Fruit fly (Drosophila melanogaster): ENCODE measurements around the gene CG31789.

Gene CG31789

dm6 chr2L:18584617-18585016, 21.1 kb upstream of the CG31789 start (continued):
- TF ChIP-seq pnt (GFP tag; optimal IDR thresholded peaks at IDR 0.05) (no peak), HLH4C (GFP tag; IDR thresholded peaks at IDR 0.05; ENCODE audit: partially characterized antibody) (no peak), CTCF (GFP tag; optimal IDR thresholded peaks at IDR 0.05) (no peak), Dip2 (GFP tag; IDR thresholded peaks at IDR 0.05) (no peak), sob (GFP tag; IDR thresholded peaks at IDR 0.05) (peak; percentile 15; the same call in 1 of the 2 replicates), CG1233 (GFP tag; optimal IDR thresholded peaks at IDR 0.05) (peak; percentile 4), CG2875 (GFP tag; optimal IDR thresholded peaks at IDR 0.05) (no peak), gce (GFP tag; IDR thresholded peaks at IDR 0.05) (no peak), CG9876 (GFP tag; optimal IDR thresholded peaks at IDR 0.05) (no peak), prd (optimal IDR thresholded peaks at IDR 0.05) (no peak), prd (GFP tag; IDR thresholded peaks at IDR 0.05) (peak; percentile 78), CkIIα-i1 (GFP tag; IDR thresholded peaks at IDR 0.05) (no peak), CG6654 (GFP tag; optimal IDR thresholded peaks at IDR 0.05) (no peak), maf-S (GFP tag; optimal IDR thresholded peaks at IDR 0.05) (no peak), bbx (GFP tag; IDR thresholded peaks at IDR 0.05; ENCODE audit: partially characterized antibody) (no peak), CG4854 (GFP tag; optimal IDR thresholded peaks at IDR 0.05) (no peak), CG5953 (GFP tag; IDR thresholded peaks at IDR 0.05) (peak; percentile 61)

dm6 chr2L:18590100-18590941, 15.4 kb upstream of the CG31789 start, which contains the start of the genes Pde11 and CG15160:
TSS of gene Pde11 (minus strand) at chr2L:18590342.
TSS of gene CG15160 (plus strand) at chr2L:18590891.
- no peak for TF ChIP-seq Lim3 (GFP tag; IDR thresholded peaks at IDR 0.05)
- TF ChIP-seq ase (GFP tag; IDR thresholded peaks at IDR 0.05): no peak
- TF ChIP-seq seq (GFP tag; IDR thresholded peaks at IDR 0.05): 0 out of 2 replicates have a peak, but pooled peaks have one; percentile 25
- TF ChIP-seq CG9215 (GFP tag; IDR thresholded peaks at IDR 0.05): peak; percentile 47; the same call in 1 of the 2 replicates
- TF ChIP-seq YL-1 (GFP tag; optimal IDR thresholded peaks at IDR 0.05): peak; percentile 36
- peak; percentile 7 for TF ChIP-seq maf-S (GFP tag; optimal IDR thresholded peaks at IDR 0.05)
- no peak for TF ChIP-seq trh (GFP tag; optimal IDR thresholded peaks at IDR 0.05)
- TF ChIP-seq Trl (optimal IDR thresholded peaks at IDR 0.05): no peak
- no peak for TF ChIP-seq Trl (GFP tag; optimal IDR thresholded peaks at IDR 0.05)
- peak; percentile 11; the same call in 1 of the 3 replicates for TF ChIP-seq jigr1 (GFP tag; IDR thresholded peaks at IDR 0.05)
- TF ChIP-seq CG16863 (GFP tag; optimal IDR thresholded peaks at IDR 0.05): no peak
- TF ChIP-seq CG14710 (tag; optimal IDR thresholded peaks at IDR 0.05): peak; percentile 74
- peak; percentile 34 for TF ChIP-seq Abd-B (GFP tag; optimal IDR thresholded peaks at IDR 0.05)
- no peak for TF ChIP-seq sr (GFP tag; IDR thresholded peaks at IDR 0.05)
- TF ChIP-seq kah (GFP tag; optimal IDR thresholded peaks at IDR 0.05): no peak
- peak; percentile 9 for TF ChIP-seq CG3163 (GFP tag; optimal IDR thresholded peaks at IDR 0.05)
- peak; percentile 100 for TF ChIP-seq amos (GFP tag; IDR thresholded peaks at IDR 0.05; ENCODE audit: partially characterized antibody)
- no peak for TF ChIP-seq odd (GFP tag; optimal IDR thresholded peaks at IDR 0.05)
- TF ChIP-seq CG1529 (GFP tag; optimal IDR thresholded peaks at IDR 0.05): no peak
- TF ChIP-seq Dll (GFP tag; IDR thresholded peaks at IDR 0.05; ENCODE audit: partially characterized antibody): peak; percentile 96
- TF ChIP-seq Dip3 (GFP tag; optimal IDR thresholded peaks at IDR 0.05): peak; percentile 1
- TF ChIP-seq CG17829 (tag; optimal IDR thresholded peaks at IDR 0.05): peak; percentile 54
- TF ChIP-seq Xrp1 (GFP tag; IDR thresholded peaks at IDR 0.05): no peak
- TF ChIP-seq CG11723 (GFP tag; optimal IDR thresholded peaks at IDR 0.05): no peak
- peak; percentile 38 for TF ChIP-seq Jarid2 (GFP tag; optimal IDR thresholded peaks at IDR 0.05)
- peak; percentile 2 for TF ChIP-seq MTF-1 (GFP tag; optimal IDR thresholded peaks at IDR 0.05; ENCODE audit: borderline replicate concordance)
- TF ChIP-seq CG2116 (GFP tag; optimal IDR thresholded peaks at IDR 0.05): peak; percentile 99
- peak; percentile 24; the same call in 1 of the 2 replicates for TF ChIP-seq ssp (GFP tag; IDR thresholded peaks at IDR 0.05)
- no peak for TF ChIP-seq bowl (GFP tag; IDR thresholded peaks at IDR 0.05)
- no peak for TF ChIP-seq D (optimal IDR thresholded peaks at IDR 0.05)
- TF ChIP-seq D (GFP tag; optimal IDR thresholded peaks at IDR 0.05): no peak
- peak; percentile 97 for TF ChIP-seq unc-4 (GFP tag; IDR thresholded peaks at IDR 0.05; ENCODE audit: partially characterized antibody)
- TF ChIP-seq CG34422 (GFP tag; IDR thresholded peaks at IDR 0.05): peak; percentile 41; the same call in 1 of the 3 replicates
- peak; percentile 67 for TF ChIP-seq pita (GFP tag; optimal IDR thresholded peaks at IDR 0.05)
- TF ChIP-seq NK7.1 (GFP tag; optimal IDR thresholded peaks at IDR 0.05): peak; percentile 45
